Worm (Caenorhabditis elegans): Measurements from ENCODE around the gene coq-6.

coq-6 gene

ce11 chrV:9384949-9385348 lies 48.4 kb downstream of the coq-6 start:
- TF ChIP-seq skn-1 (tag; optimal IDR thresholded peaks at IDR 0.05) (no peak), nhr-11 (tag; optimal IDR thresholded peaks at IDR 0.05) (no peak), ztf-4 (tag; optimal IDR thresholded peaks at IDR 0.05) (no peak), dmd-4 (tag; optimal IDR thresholded peaks at IDR 0.05) (no peak), blmp-1 (tag; optimal IDR thresholded peaks at IDR 0.05; ENCODE audit: insufficient read depth) (no peak), sma-3 (GFP tag; optimal IDR thresholded peaks at IDR 0.05) (no peak), aly-2 (tag; optimal IDR thresholded peaks at IDR 0.05) (no peak), snpc-4 (tag; optimal IDR thresholded peaks at IDR 0.05) (no peak), sem-4 (tag; optimal IDR thresholded peaks at IDR 0.05) (no peak), fos-1 (tag; optimal IDR thresholded peaks at IDR 0.05) (no peak), nhr-237 (tag; optimal IDR thresholded peaks at IDR 0.05) (no peak), elt-1 (tag; optimal IDR thresholded peaks at IDR 0.05) (no peak), mab-5 (tag; optimal IDR thresholded peaks at IDR 0.05) (no peak), nhr-77 (tag; optimal IDR thresholded peaks at IDR 0.05) (no peak), R02D3.7 (tag; optimal IDR thresholded peaks at IDR 0.05) (no peak), nhr-6 (tag; optimal IDR thresholded peaks at IDR 0.05) (no peak), C34F6.9 (tag; optimal IDR thresholded peaks at IDR 0.05) (no peak), lin-13 (GFP tag; optimal IDR thresholded peaks at IDR 0.05) (no peak)

- TF ChIP-seq dmd-4 (tag; optimal IDR thresholded peaks at IDR 0.05) (no peak), ama-1 (optimal IDR thresholded peaks at IDR 0.05) (no peak), elt-3 (tag; optimal IDR thresholded peaks at IDR 0.05) (no peak), peb-1 (tag; optimal IDR thresholded peaks at IDR 0.05) (no peak), mab-5 (tag; optimal IDR thresholded peaks at IDR 0.05) (no peak), nhr-237 (tag; optimal IDR thresholded peaks at IDR 0.05) (no peak), zag-1 (tag; optimal IDR thresholded peaks at IDR 0.05) (no peak), nhr-77 (tag; optimal IDR thresholded peaks at IDR 0.05) (no peak), C34F6.9 (tag; optimal IDR thresholded peaks at IDR 0.05) (no peak), ceh-82 (tag; optimal IDR thresholded peaks at IDR 0.05) (no peak), alr-1 (tag; optimal IDR thresholded peaks at IDR 0.05) (no peak)
These were observed 49.6 kb downstream of the coq-6 start, which contains the start of gene hum-2 for ce11 chrV:9386143-9386542. Gene hum-2 (plus strand): TSS chrV:9386175.
